Fruit fly (Drosophila melanogaster) whole organism, embryonic: ENCODE measurements around the gene bab1.

Experiments used
- Abd-B ChIP-seq: fragments of 200-800 bp; sonication (Bioruptor generic); optimal IDR thresholded peaks from 2 replicates; lab custom pipeline; 2018; ENCODE audit warnings: missing biosample characterization, mild to moderate bottlenecking, missing genetic modification characterization, moderate library complexity
- Atf-2 ChIP-seq: fragments of 200-800 bp; sonication (Bioruptor generic); optimal IDR thresholded peaks from 2 replicates; lab custom pipeline; 2016; ENCODE audit warnings: missing biosample characterization, missing genetic modification characterization
- B-H1 ChIP-seq: fragments of 200-800 bp; sonication (Bioruptor generic); IDR thresholded peaks from 3 replicates; pipeline ENCODE4 v1.3.6; 2022; ENCODE audit warnings: missing biosample characterization, missing genetic modification characterization
- CG10979 ChIP-seq: fragments of 200-800 bp; sonication (Bioruptor generic); optimal IDR thresholded peaks from 2 replicates; lab custom pipeline; 2018; ENCODE audit warnings: missing biosample characterization, mild to moderate bottlenecking, missing genetic modification characterization, moderate library complexity
- CG11085 ChIP-seq: fragments of 200-800 bp; sonication (Bioruptor generic); IDR thresholded peaks from 2 replicates; pipeline ENCODE4 v1.3.6; 2022; ENCODE audit warnings: missing biosample characterization, missing genetic modification characterization
- CG11247 ChIP-seq: fragments of 200-800 bp; sonication (Bioruptor generic); IDR thresholded peaks from 2 replicates; pipeline ENCODE4 v1.3.6; 2022; ENCODE audit warnings: missing biosample characterization, missing genetic modification characterization
- CG13624 ChIP-seq: fragments of 200-800 bp; sonication (Bioruptor generic); optimal IDR thresholded peaks from 2 replicates; lab custom pipeline; 2016; ENCODE audit warnings: missing biosample characterization, missing genetic modification characterization
- CG14050 ChIP-seq: fragments of 200-800 bp; sonication (Bioruptor generic); IDR thresholded peaks from 3 replicates; pipeline ENCODE4 v1.3.6; 2022; ENCODE audit warnings: missing biosample characterization, missing genetic modification characterization
- CG15011 ChIP-seq: fragments of 200-800 bp; sonication (Bioruptor generic); optimal IDR thresholded peaks from 3 replicates; lab custom pipeline; 2018; ENCODE audit warnings: missing biosample characterization, mild to moderate bottlenecking, missing genetic modification characterization
- CG15514 ChIP-seq: fragments of 200-800 bp; sonication (Bioruptor generic); optimal IDR thresholded peaks from 3 replicates; lab custom pipeline; 2017; ENCODE audit warnings: missing biosample characterization, missing genetic modification characterization, mild to moderate bottlenecking, moderate library complexity, missing genetic modification reagents
- CG15696 ChIP-seq: fragments of 200-800 bp; sonication (Bioruptor generic); optimal IDR thresholded peaks from 2 replicates; lab custom pipeline; 2019; ENCODE audit warnings: missing biosample characterization, mild to moderate bottlenecking, missing genetic modification characterization, moderate library complexity
- CG17186 ChIP-seq: fragments of 200-800 bp; sonication (Bioruptor generic); optimal IDR thresholded peaks from 3 replicates; lab custom pipeline; 2017; ENCODE audit warnings: missing biosample characterization, missing genetic modification reagents, missing genetic modification characterization
- CG18011 ChIP-seq: fragments of 200-800 bp; sonication (Bioruptor generic); optimal IDR thresholded peaks from 2 replicates; lab custom pipeline; 2017; ENCODE audit warnings: missing biosample characterization, missing genetic modification characterization, mild to moderate bottlenecking, moderate library complexity, missing genotype
- CG2678 ChIP-seq: fragments of 200-800 bp; sonication (Bioruptor generic); optimal IDR thresholded peaks from 3 replicates; lab custom pipeline; 2019; ENCODE audit warnings: missing biosample characterization, mild to moderate bottlenecking, missing genetic modification characterization, moderate library complexity
- CG30403 ChIP-seq: fragments of 200-800 bp; sonication (Bioruptor generic); optimal IDR thresholded peaks from 3 replicates; lab custom pipeline; 2016; ENCODE audit warnings: missing biosample characterization, missing genetic modification characterization
- CG3065 ChIP-seq: fragments of 200-800 bp; sonication (Bioruptor generic); optimal IDR thresholded peaks from 2 replicates; lab custom pipeline; 2016; ENCODE audit warnings: missing biosample characterization, missing genetic modification characterization
- CG32767 ChIP-seq: fragments of 200-800 bp; sonication (Bioruptor generic); IDR thresholded peaks from 2 replicates; pipeline ENCODE4 v1.3.6; 2022; ENCODE audit warnings: missing biosample characterization, missing genetic modification characterization
- CG3726 ChIP-seq: fragments of 200-800 bp; sonication (Bioruptor generic); IDR thresholded peaks from 3 replicates; pipeline ENCODE4, ENCODE4 v1.3.6; 2022; ENCODE audit warnings: missing biosample characterization, missing genetic modification characterization
- CG4424 ChIP-seq: fragments of 200-800 bp; sonication (Bioruptor generic); optimal IDR thresholded peaks from 3 replicates; lab custom pipeline; 2016; ENCODE audit warnings: missing biosample characterization, missing genetic modification characterization
- CG5180 ChIP-seq: fragments of 200-800 bp; sonication (Bioruptor generic); optimal IDR thresholded peaks from 3 replicates; lab custom pipeline; 2017; ENCODE audit warnings: missing biosample characterization, missing genetic modification characterization, mild to moderate bottlenecking, moderate library complexity, missing genetic modification reagents
- CG6254 ChIP-seq: fragments of 200-800 bp; sonication (Bioruptor generic); optimal IDR thresholded peaks from 3 replicates; lab custom pipeline; 2017; ENCODE audit warnings: mild to moderate bottlenecking, missing biosample characterization, missing genetic modification reagents, missing genetic modification characterization
- CG6765 ChIP-seq: fragments of 200-800 bp; sonication (Bioruptor generic); optimal IDR thresholded peaks from 3 replicates; lab custom pipeline; 2017; ENCODE audit warnings: missing biosample characterization, mild to moderate bottlenecking, missing genetic modification characterization
- CG7928 ChIP-seq: fragments of 200-800 bp; sonication (Bioruptor generic); optimal IDR thresholded peaks from 2 replicates; lab custom pipeline; 2017; ENCODE audit warnings: missing biosample characterization, mild to moderate bottlenecking, missing genetic modification characterization
- CG8089 ChIP-seq: fragments of 200-800 bp; sonication (Bioruptor generic); optimal IDR thresholded peaks from 3 replicates; lab custom pipeline; 2016; ENCODE audit warnings: missing biosample characterization, missing genetic modification characterization
- CG9727 ChIP-seq: fragments of 200-800 bp; sonication (Bioruptor generic); optimal IDR thresholded peaks from 3 replicates; lab custom pipeline; 2017; ENCODE audit warnings: missing biosample characterization, mild to moderate bottlenecking, missing genetic modification characterization
- CTCF ChIP-seq: fragments of 200-800 bp; sonication (Bioruptor generic); optimal IDR thresholded peaks from 2 replicates; lab custom pipeline; 2017; ENCODE audit warnings: missing biosample characterization, mild to moderate bottlenecking, missing genetic modification characterization, moderate library complexity
- Dip2 ChIP-seq: fragments of 200-800 bp; sonication (Bioruptor generic); IDR thresholded peaks from 2 replicates; pipeline ENCODE4 v1.3.6; 2022; ENCODE audit warnings: missing biosample characterization, missing genetic modification characterization
- Drgx ChIP-seq: fragments of 200-800 bp; sonication (Bioruptor generic); IDR thresholded peaks from 2 replicates; pipeline ENCODE4 v1.3.6; 2022; ENCODE audit warnings: missing biosample characterization, missing genetic modification characterization
- Lhr ChIP-seq: fragments of 200-800 bp; sonication (Bioruptor generic); optimal IDR thresholded peaks from 3 replicates; lab custom pipeline; 2017; ENCODE audit warnings: mild to moderate bottlenecking, missing biosample characterization, missing genetic modification reagents, missing genetic modification characterization
- Med ChIP-seq: fragments of 200-800 bp; sonication (Bioruptor generic); peaks from one replicate; lab custom pipeline; 2016; ENCODE audit warnings: missing biosample characterization, missing genetic modification characterization, mild to moderate bottlenecking, inconsistent platforms, moderate library complexity
- NC2β ChIP-seq: fragments of 200-800 bp; sonication (Bioruptor generic); optimal IDR thresholded peaks from 2 replicates; lab custom pipeline; 2016; ENCODE audit warnings: missing biosample characterization, missing genetic modification characterization
- NFAT ChIP-seq: fragments of 200-800 bp; sonication (Bioruptor generic); IDR thresholded peaks from 2 replicates; pipeline ENCODE4 v1.3.6; 2022; ENCODE audit warnings: missing biosample characterization, missing genetic modification characterization
- Optix ChIP-seq: fragments of 200-800 bp; sonication (Bioruptor generic); IDR thresholded peaks from 3 replicates; pipeline ENCODE4 v1.3.6; 2022; ENCODE audit warnings: missing biosample characterization, missing genetic modification characterization
- TFAM ChIP-seq: fragments of 200-800 bp; sonication (Bioruptor generic); optimal IDR thresholded peaks from 2 replicates; lab custom pipeline; 2017; ENCODE audit warnings: missing biosample characterization, missing genetic modification characterization, inconsistent platforms
- Trl ChIP-seq, 3 experiments: fragments of >200 bp in 2 of 3; fragments of 200-800 bp in 1 of 3; sonication (Bioruptor generic) in 1 of 3; optimal IDR thresholded peaks; 2 replicates in 1 of 3; 3 replicates in 2 of 3; lab custom pipeline; 2016 to 2017; ENCODE audit warnings: missing biosample characterization in 1 of 3, missing genetic modification characterization in 1 of 3
- Xbp1 ChIP-seq: fragments of 200-800 bp; sonication (Bioruptor generic); optimal IDR thresholded peaks from 3 replicates; lab custom pipeline; 2016; ENCODE audit warnings: missing biosample characterization, mild to moderate bottlenecking, missing genetic modification characterization
- ems ChIP-seq: fragments of 200-800 bp; sonication (Bioruptor generic); optimal IDR thresholded peaks from 3 replicates; lab custom pipeline; 2016; ENCODE audit warnings: missing biosample characterization, missing genetic modification characterization
- gcm2 ChIP-seq: fragments of 200-800 bp; sonication (Bioruptor generic); optimal IDR thresholded peaks from 2 replicates; lab custom pipeline; 2016; ENCODE audit warnings: missing biosample characterization, missing genetic modification characterization
- h ChIP-seq: fragments of >200 bp; optimal IDR thresholded peaks from 2 replicates; lab custom pipeline; 2017
- jing ChIP-seq: fragments of 200-800 bp; sonication (Bioruptor generic); optimal IDR thresholded peaks from 2 replicates; lab custom pipeline; 2018; ENCODE audit warnings: missing biosample characterization, mild to moderate bottlenecking, missing genetic modification characterization
- kah ChIP-seq: fragments of 200-800 bp; sonication (Bioruptor generic); optimal IDR thresholded peaks from 2 replicates; lab custom pipeline; 2018; ENCODE audit warnings: missing biosample characterization, mild to moderate bottlenecking, missing genetic modification characterization
- luna ChIP-seq: fragments of 200-800 bp; sonication (Bioruptor generic); optimal IDR thresholded peaks from 2 replicates; lab custom pipeline; 2016; ENCODE audit warnings: missing biosample characterization, missing genetic modification characterization
- prd ChIP-seq, 3 experiments: fragments of >200 bp in 2 of 3; fragments of 200-800 bp in 1 of 3; sonication (Bioruptor generic) in 1 of 3; optimal IDR thresholded peaks in 2 of 3; IDR thresholded peaks in 1 of 3; 2 replicates in 2 of 3; 3 replicates in 1 of 3; pipeline versions ENCODE4 v1.3.6 to Lab custom; 2017 to 2022; ENCODE audit warnings: missing biosample characterization in 1 of 3, missing genetic modification characterization in 1 of 3
- repo ChIP-seq: fragments of 200-800 bp; sonication (Bioruptor generic); optimal IDR thresholded peaks from 2 replicates; lab custom pipeline; 2016; ENCODE audit warnings: missing biosample characterization, missing genetic modification characterization
- sob ChIP-seq: fragments of 200-800 bp; sonication (Bioruptor generic); IDR thresholded peaks from 2 replicates; pipeline ENCODE4 v1.3.6; 2022; ENCODE audit warnings: missing biosample characterization, missing genetic modification characterization
- stc ChIP-seq: fragments of 200-800 bp; sonication (Bioruptor generic); IDR thresholded peaks from 2 replicates; pipeline ENCODE4 v1.3.6; 2022; ENCODE audit warnings: missing biosample characterization, missing genetic modification characterization
- tll ChIP-seq, 2 experiments: fragments of 200-800 bp in 1 of 2; fragments of >200 bp in 1 of 2; sonication (Bioruptor generic) in 1 of 2; optimal IDR thresholded peaks; 2 replicates each; lab custom pipeline; 2017 to 2019; ENCODE audit warnings: missing biosample characterization in 2 of 2, missing genetic modification characterization in 2 of 2, mild to moderate bottlenecking in 1 of 2, moderate library complexity in 1 of 2
- toy ChIP-seq: fragments of 200-800 bp; sonication (Bioruptor generic); IDR thresholded peaks from 2 replicates; pipeline ENCODE4 v1.3.6; 2022; ENCODE audit warnings: missing biosample characterization, missing genetic modification characterization
- tx ChIP-seq: fragments of 200-800 bp; sonication (Bioruptor generic); optimal IDR thresholded peaks from 2 replicates; lab custom pipeline; 2016; ENCODE audit warnings: missing biosample characterization, missing genetic modification characterization
- unc-4 ChIP-seq: fragments of 200-800 bp; sonication (Bioruptor generic); IDR thresholded peaks from 2 replicates; pipeline ENCODE4 v1.3.6; 2022; ENCODE audit warnings: missing biosample characterization, missing genetic modification characterization; ENCODE audit not compliant: partially characterized antibody

The bab1 gene

dm6 chr3L:1029610-1030284 lies 71.1 kb downstream of the bab1 start (continued):
- peak; percentile 80 for TF ChIP-seq CG6254 (GFP tag; lab: Kevin White, UChicago)
- TF ChIP-seq TFAM (GFP tag; lab: Kevin White, UChicago), result no peak
- no peak for TF ChIP-seq CG3065
- TF ChIP-seq tx (GFP tag; lab: Kevin White, UChicago), result peak; percentile 12
- peak; percentile 38; the same call in 1 of the 2 replicates for TF ChIP-seq sob (GFP tag; lab: Robert Waterston, UW)
- TF ChIP-seq CG14050 (GFP tag; lab: Robert Waterston, UW), result no peak
- TF ChIP-seq Dip2 (GFP tag; lab: Robert Waterston, UW), result no peak
- no peak for TF ChIP-seq luna (GFP tag; lab: Kevin White, UChicago)
- TF ChIP-seq CG10979, result peak; percentile 87
- no peak for TF ChIP-seq CG15011
- peak; percentile 42 for TF ChIP-seq jing
- TF ChIP-seq ems (GFP tag; lab: Kevin White, UChicago), result no peak
- TF ChIP-seq CG18011 (GFP tag; lab: Kevin White, UChicago), result no peak
- no peak for TF ChIP-seq NFAT
- 0 out of 3 replicates have a peak, but pooled peaks have one; percentile 20 for TF ChIP-seq CG3726
- no peak for TF ChIP-seq CG7928 (GFP tag; lab: Kevin White, UChicago)
- peak; percentile 19 for TF ChIP-seq kah (GFP tag; lab: Kevin White, UChicago)
- no peak for TF ChIP-seq CG11085
- peak; percentile 71 for TF ChIP-seq CG4424 (GFP tag; lab: Kevin White, UChicago)
- TF ChIP-seq CG13624, result no peak
- peak; percentile 31 for TF ChIP-seq CTCF (GFP tag; lab: Kevin White, UChicago)
- peak; percentile 68 for TF ChIP-seq Drgx
- TF ChIP-seq B-H1 (GFP tag; lab: Robert Waterston, UW), result peak; percentile 58
- TF ChIP-seq CG11247 (GFP tag; lab: Robert Waterston, UW), result no peak
- TF ChIP-seq CG32767 (GFP tag; lab: Robert Waterston, UW), result no peak
- no peak for TF ChIP-seq CG17186 (GFP tag; lab: Kevin White, UChicago)
- peak; percentile 65 for TF ChIP-seq Med
- peak; percentile 64 for TF ChIP-seq CG30403 (GFP tag; lab: Kevin White, UChicago)
- no peak for TF ChIP-seq h (lab: Kevin White, UChicago)
- TF ChIP-seq Atf-2, result no peak
- TF ChIP-seq Abd-B (GFP tag; lab: Kevin White, UChicago), result peak; percentile 25
- peak; percentile 66 for TF ChIP-seq Xbp1
- no peak for TF ChIP-seq CG15696 (tag; lab: Kevin White, UChicago)
- TF ChIP-seq CG2678 (tag; lab: Kevin White, UChicago), result peak; percentile 80
- TF ChIP-seq Lhr (GFP tag; lab: Kevin White, UChicago), result peak; percentile 4
- TF ChIP-seq Trl (optimal IDR thresholded peaks at IDR 0.05; lab: Kevin White, UChicago), result no peak
- TF ChIP-seq Trl (GFP tag; optimal IDR thresholded peaks at IDR 0.05; lab: Kevin White, UChicago), result peak; percentile 44
- no peak for TF ChIP-seq CG6765
- TF ChIP-seq unc-4 (GFP tag; lab: Robert Waterston, UW), result no peak
- TF ChIP-seq toy, result 0 out of 2 replicates have a peak, but pooled peaks have one; percentile 21
- TF ChIP-seq prd (optimal IDR thresholded peaks at IDR 0.05; lab: Kevin White, UChicago), result no peak
- TF ChIP-seq prd (GFP tag; IDR thresholded peaks at IDR 0.05; lab: Robert Waterston, UW), result peak; percentile 71; the same call in 2 of the 3 replicates
- no peak for TF ChIP-seq CG9727
- TF ChIP-seq CG5180 (GFP tag; lab: Kevin White, UChicago), result peak; percentile 43
- TF ChIP-seq tll (GFP tag; optimal IDR thresholded peaks at IDR 0.05; lab: Kevin White, UChicago), result no peak
- TF ChIP-seq Optix (GFP tag; lab: Robert Waterston, UW), result peak; percentile 46; the same call in 2 of the 3 replicates
- peak; percentile 29 for TF ChIP-seq repo (GFP tag; lab: Kevin White, UChicago)
- peak; percentile 61; the same call in 1 of the 2 replicates for TF ChIP-seq stc
- peak; percentile 40 for TF ChIP-seq gcm2 (GFP tag; lab: Kevin White, UChicago)
- no peak for TF ChIP-seq CG15514
- peak; percentile 39 for TF ChIP-seq CG8089
- TF ChIP-seq NC2β, result peak; percentile 33
